Worm (Caenorhabditis elegans) whole organism, early embryonic: Measurements from ENCODE around the gene T24G10.2.

Source experiments
- B0310.2 ChIP-seq: sonication (generic microtip); optimal IDR thresholded peaks from 2 replicates; lab custom pipeline; 2016; ENCODE audit warnings: mild to moderate bottlenecking, missing genetic modification characterization, missing compliant biosample characterization
- F13C5.2 ChIP-seq: sonication (generic microtip); optimal IDR thresholded peaks from 2 replicates; lab custom pipeline; 2017; ENCODE audit warnings: mild to moderate bottlenecking, missing genetic modification characterization, inconsistent platforms, missing compliant biosample characterization
- aly-1 ChIP-seq: sonication (generic microtip); optimal IDR thresholded peaks from 2 replicates; lab custom pipeline; 2016; ENCODE audit warnings: missing genetic modification characterization, missing compliant biosample characterization
- ama-1 ChIP-seq: fragments of 150-350 bp; optimal IDR thresholded peaks from 2 replicates; lab custom pipeline; 2014
- ceh-13 ChIP-seq: fragments of 200-800 bp; sonication (Bioruptor generic); optimal IDR thresholded peaks from 2 replicates; lab custom pipeline; 2018; ENCODE audit warnings: mild to moderate bottlenecking, missing genetic modification characterization, missing compliant biosample characterization
- ceh-36 ChIP-seq: sonication (generic microtip); optimal IDR thresholded peaks from 2 replicates; lab custom pipeline; 2016; ENCODE audit warnings: missing genetic modification characterization, inconsistent platforms, missing compliant biosample characterization
- ets-7 ChIP-seq: sonication (generic microtip); optimal IDR thresholded peaks from 2 replicates; lab custom pipeline; 2016; ENCODE audit warnings: missing genotype, missing genetic modification characterization, missing compliant biosample characterization
- flt-1 ChIP-seq: fragments of 200-800 bp; sonication (Bioruptor generic); IDR thresholded peaks from 2 replicates; pipeline ENCODE4 v1.3.6; 2022; ENCODE audit warnings: missing genetic modification characterization, missing compliant biosample characterization
- hmbx-1 ChIP-seq: sonication (generic microtip); optimal IDR thresholded peaks from 2 replicates; lab custom pipeline; 2016; ENCODE audit warnings: mild to moderate bottlenecking, missing genetic modification characterization, missing compliant biosample characterization
- hmg-4 ChIP-seq: fragments of 200-800 bp; sonication (Bioruptor generic); optimal IDR thresholded peaks from 2 replicates; lab custom pipeline; 2018; ENCODE audit warnings: mild to moderate bottlenecking, missing genetic modification characterization, missing compliant biosample characterization
- hnd-1 ChIP-seq: sonication (generic microtip); optimal IDR thresholded peaks from 2 replicates; lab custom pipeline; 2016; ENCODE audit warnings: missing genetic modification characterization, missing compliant biosample characterization
- pes-1 ChIP-seq: fragments of 200-800 bp; sonication (Bioruptor generic); IDR thresholded peaks from 2 replicates; pipeline ENCODE4 v1.3.6; 2022; ENCODE audit warnings: missing genetic modification reagents, missing genetic modification characterization, missing compliant biosample characterization
- scrt-1 ChIP-seq: fragments of 200-800 bp; sonication (Bioruptor generic); IDR thresholded peaks from 2 replicates; pipeline ENCODE4 v1.3.6; 2022; ENCODE audit warnings: missing genetic modification characterization, missing compliant biosample characterization
- sea-1 ChIP-seq: fragments of 200-800 bp; sonication (Bioruptor generic); conservative IDR thresholded peaks from 2 replicates; pipeline ENCODE4 v1.3.6; 2022; ENCODE audit warnings: missing genetic modification characterization, missing compliant biosample characterization
- tbx-11 ChIP-seq: fragments of 200-800 bp; sonication (Bioruptor generic); IDR thresholded peaks from 2 replicates; pipeline ENCODE4 v1.3.6; 2022; ENCODE audit warnings: missing genetic modification characterization, missing compliant biosample characterization
- tbx-37 ChIP-seq: fragments of 200-800 bp; sonication (Bioruptor generic); conservative IDR thresholded peaks from 2 replicates; pipeline ENCODE4 v1.3.6; 2022; ENCODE audit warnings: missing genetic modification reagents, missing genetic modification characterization, missing compliant biosample characterization
- tra-4 ChIP-seq: sonication (generic microtip); optimal IDR thresholded peaks from 2 replicates; lab custom pipeline; 2017; ENCODE audit warnings: missing genetic modification characterization, missing compliant biosample characterization

The T24G10.2 gene

ce11 chrIII:5422561-5423103, 19.9 kb downstream of the T24G10.2 start:
- TF ChIP-seq ceh-13 (GFP tag; lab: Kevin White, UChicago) (no peak), flt-1 (GFP tag; lab: Robert Waterston, UW) (no peak), sea-1 (GFP tag; lab: Robert Waterston, UW) (no peak), hmbx-1 (tag; lab: Kevin White, UChicago) (no peak), aly-1 (tag; lab: Kevin White, UChicago) (no peak), B0310.2 (tag; lab: Kevin White, UChicago) (no peak), hnd-1 (tag; lab: Kevin White, UChicago) (no peak), F13C5.2 (tag; lab: Kevin White, UChicago) (no peak), ama-1 (lab: Kevin White, UChicago) (no peak), ceh-36 (tag; lab: Kevin White, UChicago) (no peak), tra-4 (tag; lab: Kevin White, UChicago) (no peak), tbx-11 (GFP tag; lab: Robert Waterston, UW) (no peak), pes-1 (GFP tag; lab: Robert Waterston, UW) (no peak), hmg-4 (GFP tag; lab: Kevin White, UChicago) (no peak), tbx-37 (GFP tag; lab: Robert Waterston, UW) (no peak), scrt-1 (GFP tag; lab: Robert Waterston, UW) (no peak)

ce11 chrIII:5421406-5421805, 21.2 kb downstream of the T24G10.2 start:
- no peak for TF ChIP-seq hmbx-1 (tag; lab: Kevin White, UChicago)
- TF ChIP-seq tbx-11 (GFP tag; lab: Robert Waterston, UW): no peak
- no peak for TF ChIP-seq B0310.2 (tag; lab: Kevin White, UChicago)
- no peak for TF ChIP-seq pes-1 (GFP tag; lab: Robert Waterston, UW)
- no peak for TF ChIP-seq tra-4 (tag; lab: Kevin White, UChicago)

- no peak for TF ChIP-seq hmg-4 (GFP tag; lab: Kevin White, UChicago)
- TF ChIP-seq ceh-36 (tag; lab: Kevin White, UChicago): no peak
- TF ChIP-seq tbx-11 (GFP tag; lab: Robert Waterston, UW): no peak
- TF ChIP-seq pes-1 (GFP tag; lab: Robert Waterston, UW): no peak
- TF ChIP-seq aly-1 (tag; lab: Kevin White, UChicago): no peak
- no peak for TF ChIP-seq scrt-1 (GFP tag; lab: Robert Waterston, UW)
- no peak for TF ChIP-seq sea-1 (GFP tag; lab: Robert Waterston, UW)
- no peak for TF ChIP-seq tra-4 (tag; lab: Kevin White, UChicago)
- TF ChIP-seq ama-1 (lab: Kevin White, UChicago): no peak
- no peak for TF ChIP-seq tbx-37 (GFP tag; lab: Robert Waterston, UW)
- no peak for TF ChIP-seq hmbx-1 (tag; lab: Kevin White, UChicago)
- no peak for TF ChIP-seq hnd-1 (tag; lab: Kevin White, UChicago)
- TF ChIP-seq flt-1 (GFP tag; lab: Robert Waterston, UW): no peak
Observed at ce11 chrIII:5420276-5420675, 22.3 kb downstream of the T24G10.2 start.

ce11 chrIII:5419527-5419926, 23.0 kb downstream of the T24G10.2 start:
- TF ChIP-seq ceh-13 (GFP tag; lab: Kevin White, UChicago): no peak

- no peak for TF ChIP-seq ets-7 (tag; lab: Kevin White, UChicago)
- no peak for TF ChIP-seq hnd-1 (tag; lab: Kevin White, UChicago)
- no peak for TF ChIP-seq ceh-36 (tag; lab: Kevin White, UChicago)
- no peak for TF ChIP-seq sea-1 (GFP tag; lab: Robert Waterston, UW)
- TF ChIP-seq B0310.2 (tag; lab: Kevin White, UChicago): no peak
- no peak for TF ChIP-seq flt-1 (GFP tag; lab: Robert Waterston, UW)
- TF ChIP-seq tbx-37 (GFP tag; lab: Robert Waterston, UW): no peak
- TF ChIP-seq hmbx-1 (tag; lab: Kevin White, UChicago): no peak
- TF ChIP-seq hmg-4 (GFP tag; lab: Kevin White, UChicago): no peak
- no peak for TF ChIP-seq aly-1 (tag; lab: Kevin White, UChicago)
Observed at ce11 chrIII:5417921-5418320, 24.6 kb downstream of the T24G10.2 start.

- no peak for TF ChIP-seq B0310.2 (tag; lab: Kevin White, UChicago)
- TF ChIP-seq ceh-36 (tag; lab: Kevin White, UChicago): no peak
- no peak for TF ChIP-seq hmg-4 (GFP tag; lab: Kevin White, UChicago)
- TF ChIP-seq ets-7 (tag; lab: Kevin White, UChicago): no peak
- no peak for TF ChIP-seq scrt-1 (GFP tag; lab: Robert Waterston, UW)
- no peak for TF ChIP-seq tbx-37 (GFP tag; lab: Robert Waterston, UW)
- TF ChIP-seq hmbx-1 (tag; lab: Kevin White, UChicago): no peak
- TF ChIP-seq tbx-11 (GFP tag; lab: Robert Waterston, UW): no peak
- no peak for TF ChIP-seq aly-1 (tag; lab: Kevin White, UChicago)
- no peak for TF ChIP-seq flt-1 (GFP tag; lab: Robert Waterston, UW)
- TF ChIP-seq hnd-1 (tag; lab: Kevin White, UChicago): no peak
- TF ChIP-seq tra-4 (tag; lab: Kevin White, UChicago): no peak
- no peak for TF ChIP-seq ama-1 (lab: Kevin White, UChicago)
- TF ChIP-seq ceh-13 (GFP tag; lab: Kevin White, UChicago): no peak
- no peak for TF ChIP-seq F13C5.2 (tag; lab: Kevin White, UChicago)
- no peak for TF ChIP-seq pes-1 (GFP tag; lab: Robert Waterston, UW)
- TF ChIP-seq sea-1 (GFP tag; lab: Robert Waterston, UW): no peak
Observed at ce11 chrIII:5413680-5414079, 28.9 kb downstream of the T24G10.2 start, which contains the start of gene grl-22. Gene grl-22 (minus strand): TSS chrIII:5414011.

ce11 chrIII:5407588-5407987, 35.0 kb downstream of the T24G10.2 start, which contains the start of gene W03A5.1:
Gene W03A5.1 (plus strand): TSS chrIII:5407888.
- TF ChIP-seq aly-1 (tag; lab: Kevin White, UChicago) (no peak), ceh-36 (tag; lab: Kevin White, UChicago) (no peak), B0310.2 (tag; lab: Kevin White, UChicago) (no peak), tbx-11 (GFP tag; lab: Robert Waterston, UW) (no peak), sea-1 (GFP tag; lab: Robert Waterston, UW) (no peak), pes-1 (GFP tag; lab: Robert Waterston, UW) (no peak), tra-4 (tag; lab: Kevin White, UChicago) (no peak), scrt-1 (GFP tag; lab: Robert Waterston, UW) (no peak), flt-1 (GFP tag; lab: Robert Waterston, UW) (no peak), ets-7 (tag; lab: Kevin White, UChicago) (no peak), hnd-1 (tag; lab: Kevin White, UChicago) (no peak), tbx-37 (GFP tag; lab: Robert Waterston, UW) (no peak), ama-1 (lab: Kevin White, UChicago) (no peak), ceh-13 (GFP tag; lab: Kevin White, UChicago) (no peak), hmbx-1 (tag; lab: Kevin White, UChicago) (no peak)
